Worm (Caenorhabditis elegans): Measurements from ENCODE around the gene B0303.11.

DNA sequence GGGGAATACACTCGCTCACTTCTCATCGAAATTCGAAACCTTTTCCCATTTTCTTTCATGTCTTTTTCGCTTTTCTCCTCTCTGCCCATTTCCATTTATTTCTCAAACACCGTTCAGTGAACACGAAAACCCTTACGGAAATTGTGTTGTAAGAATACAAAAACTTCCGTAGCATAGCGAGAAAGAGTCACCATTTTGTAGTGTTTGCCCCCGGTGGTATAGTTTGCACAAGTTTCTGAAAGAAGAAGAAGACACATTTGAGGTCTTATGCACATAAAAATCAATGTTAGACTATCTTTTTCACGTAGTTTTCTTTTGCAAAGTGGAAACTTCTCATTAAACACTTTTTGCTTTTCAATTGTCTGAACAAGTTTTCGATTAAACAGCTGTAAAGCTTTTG, 8.9 kb upstream of the B0303.11 start:
- no peak for TF ChIP-seq fkh-10 (GFP tag; optimal IDR thresholded peaks at IDR 0.05)
- no peak for TF ChIP-seq lsy-2 (tag; optimal IDR thresholded peaks at IDR 0.05)
- TF ChIP-seq lin-13 (GFP tag; optimal IDR thresholded peaks at IDR 0.05) = no peak
- no peak for TF ChIP-seq aly-2 (tag; optimal IDR thresholded peaks at IDR 0.05)
- no peak for TF ChIP-seq ama-1 (optimal IDR thresholded peaks at IDR 0.05)
- no peak for TF ChIP-seq elt-2 (tag; optimal IDR thresholded peaks at IDR 0.05)

All from whole organism, L1 larva.